Fruit fly (Drosophila melanogaster): ENCODE results near the gene CG1722.

Gene CG1722

DNA sequence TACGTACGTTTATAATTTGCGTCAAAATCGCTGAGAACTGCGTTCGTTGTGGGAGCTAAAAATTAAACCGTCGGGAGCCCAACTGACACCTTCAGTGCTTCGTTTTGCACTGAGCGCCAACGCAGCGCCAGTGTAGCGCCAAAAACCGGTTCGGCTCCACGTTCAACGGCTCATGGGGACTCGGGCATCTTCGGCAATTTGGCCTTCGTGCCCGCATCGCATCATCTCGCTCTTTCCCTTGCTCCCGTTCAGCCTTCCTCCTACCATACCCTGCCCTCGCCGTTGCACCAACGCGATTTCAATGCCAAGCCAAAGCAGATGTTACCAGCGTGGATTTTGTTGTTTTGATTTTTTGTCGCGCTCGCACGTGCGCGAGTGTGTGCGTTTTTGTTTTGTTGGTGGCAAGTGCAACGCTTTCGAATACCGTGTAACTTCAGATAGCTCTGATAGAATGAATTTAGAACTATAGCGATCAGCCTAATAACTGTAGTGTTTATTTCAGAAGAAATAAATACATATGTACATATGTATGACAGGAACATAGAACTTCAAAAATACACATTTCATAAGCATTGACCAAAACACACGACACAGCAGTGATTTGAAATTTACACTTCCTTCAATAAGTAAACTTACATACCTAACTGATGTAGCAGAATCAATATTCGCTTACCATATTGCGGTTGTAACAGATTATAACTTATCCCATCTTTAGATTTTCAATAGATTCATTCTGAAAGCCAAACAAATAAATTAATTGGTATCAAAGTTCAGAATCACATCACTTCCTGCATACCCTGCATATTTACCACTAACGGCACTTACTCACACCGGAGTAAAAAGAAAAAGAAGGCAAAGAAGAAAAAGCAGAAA is 30.3 kb upstream of the CG1722 start, which contains the start of gene Mnr (continued):
- TF ChIP-seq chinmo (GFP tag; IDR thresholded peaks at IDR 0.05; ENCODE audit: partially characterized antibody) (peak; percentile 99), CG2678 (tag; optimal IDR thresholded peaks at IDR 0.05) (peak; percentile 13), TFAM (GFP tag; optimal IDR thresholded peaks at IDR 0.05) (no peak), CG17568 (GFP tag; optimal IDR thresholded peaks at IDR 0.05) (no peak), CrebB (tag; optimal IDR thresholded peaks at IDR 0.05) (no peak), CG11723 (GFP tag; optimal IDR thresholded peaks at IDR 0.05) (no peak), chif (GFP tag; optimal IDR thresholded peaks at IDR 0.05) (no peak), h (optimal IDR thresholded peaks at IDR 0.05) (no peak), fd102C (GFP tag; optimal IDR thresholded peaks at IDR 0.05) (no peak), CG18476 (GFP tag; optimal IDR thresholded peaks at IDR 0.05) (no peak), Awh (GFP tag; IDR thresholded peaks at IDR 0.05) (no peak), ci (GFP tag; IDR thresholded peaks at IDR 0.05) (peak; percentile 66; the same call in 2 of the 3 replicates), gsb (GFP tag; IDR thresholded peaks at IDR 0.05) (no peak), fd96Cb (tag; optimal IDR thresholded peaks at IDR 0.05) (no peak), crp (GFP tag; optimal IDR thresholded peaks at IDR 0.05) (no peak), ems (GFP tag; optimal IDR thresholded peaks at IDR 0.05) (no peak), otp (GFP tag; IDR thresholded peaks at IDR 0.05) (peak; percentile 33; the same call in 1 of the 3 replicates), CG7786 (GFP tag; optimal IDR thresholded peaks at IDR 0.05) (peak; percentile 5), CG1647 (GFP tag; optimal IDR thresholded peaks at IDR 0.05) (no peak), da (GFP tag; optimal IDR thresholded peaks at IDR 0.05) (peak; percentile 62), Doc3 (GFP tag; IDR thresholded peaks at IDR 0.05; ENCODE audit: partially characterized antibody) (no peak), CG7556 (GFP tag; optimal IDR thresholded peaks at IDR 0.05) (no peak), lola (GFP tag; optimal IDR thresholded peaks at IDR 0.05) (peak in 1 of 3 experiments; percentile 15), insv (GFP tag; optimal IDR thresholded peaks at IDR 0.05) (no peak), Nf-YC (tag; optimal IDR thresholded peaks at IDR 0.05) (peak; percentile 22), Meics (GFP tag; optimal IDR thresholded peaks at IDR 0.05) (no peak), CG5953 (GFP tag; IDR thresholded peaks at IDR 0.05) (no peak), CG1602 (GFP tag; optimal IDR thresholded peaks at IDR 0.05) (no peak), CG13775 (GFP tag; optimal IDR thresholded peaks at IDR 0.05) (no peak), ap (GFP tag; IDR thresholded peaks at IDR 0.05) (no peak), PHDP (tag; optimal IDR thresholded peaks at IDR 0.05) (no peak), bab2 (GFP tag; optimal IDR thresholded peaks at IDR 0.05) (no peak), CG8388 (GFP tag; optimal IDR thresholded peaks at IDR 0.05) (peak; percentile 70), BtbVII (GFP tag; optimal IDR thresholded peaks at IDR 0.05) (no peak), nerfin-1 (tag; optimal IDR thresholded peaks at IDR 0.05) (no peak), CG34422 (GFP tag; IDR thresholded peaks at IDR 0.05) (no peak; the same call in 2 of the 3 replicates), hb (GFP tag; IDR thresholded peaks at IDR 0.05; ENCODE audit: partially characterized antibody) (no peak), Sox102F (GFP tag; optimal IDR thresholded peaks at IDR 0.05) (no peak), nerfin-2 (GFP tag; IDR thresholded peaks at IDR 0.05; ENCODE audit: partially characterized antibody) (no peak), cg (GFP tag; optimal IDR thresholded peaks at IDR 0.05) (peak; percentile 57), yki (optimal IDR thresholded peaks at IDR 0.05) (no peak), CG18599 (GFP tag; optimal IDR thresholded peaks at IDR 0.05) (no peak), CG12942 (GFP tag; optimal IDR thresholded peaks at IDR 0.05) (no peak), Hey (tag; optimal IDR thresholded peaks at IDR 0.05) (no peak), odd (GFP tag; optimal IDR thresholded peaks at IDR 0.05) (no peak), sob (GFP tag; IDR thresholded peaks at IDR 0.05) (0 out of 2 replicates have a peak, but pooled peaks have one; percentile 25), stwl (tag; optimal IDR thresholded peaks at IDR 0.05) (peak; percentile 9), bcd (GFP tag; optimal IDR thresholded peaks at IDR 0.05) (no peak), CG18619 (GFP tag; optimal IDR thresholded peaks at IDR 0.05) (no peak)

Measured in whole organism, embryonic.